Worm (Caenorhabditis elegans) whole organism, L4/young adult: ENCODE data around the gene F59B2.15.

Source experiments
- dao-5 ChIP-seq: sonication (generic microtip); optimal IDR thresholded peaks from 2 replicates; lab custom pipeline; 2016; ENCODE audit warnings: missing genotype, missing genetic modification characterization, moderate library complexity, missing compliant biosample characterization
- him-1 ChIP-seq: sonication (generic microtip); optimal IDR thresholded peaks from 2 replicates; lab custom pipeline; 2016; ENCODE audit warnings: missing genotype, missing genetic modification reagents, missing genetic modification characterization, missing compliant biosample characterization

ce11 chrIII:8962475-8962874 lies 40.0 kb downstream of the F59B2.15 start:
- TF ChIP-seq him-1 (tag; lab: Kevin White, UChicago), result no peak
- TF ChIP-seq dao-5 (tag; lab: Kevin White, UChicago), result no peak
